Worm (Caenorhabditis elegans) whole organism, L3 larva: ENCODE data around the gene ndx-2.

Source experiments
- fkh-10 ChIP-seq: sonication (generic microtip); optimal IDR thresholded peaks from 2 replicates; lab custom pipeline; 2017; ENCODE audit warnings: missing biosample characterization, missing genetic modification reagents, missing genetic modification characterization
- lin-15B ChIP-seq: fragments of 150-350 bp; optimal IDR thresholded peaks from 2 replicates; lab custom pipeline; 2014; ENCODE audit warnings: missing biosample characterization, missing genetic modification characterization
- lin-39 ChIP-seq: fragments of 150-350 bp; optimal IDR thresholded peaks from 2 replicates; lab custom pipeline; 2018; ENCODE audit warnings: missing biosample characterization, missing genetic modification reagents, missing genetic modification characterization
- pha-4 ChIP-seq: fragments of 150-350 bp; optimal IDR thresholded peaks from 2 replicates; lab custom pipeline; 2014; ENCODE audit warnings: missing biosample characterization, missing genetic modification reagents, missing genetic modification characterization

ce11 chrV:2713532-2713931 lies 48.7 kb upstream of the ndx-2 start, which contains the start of gene srt-28:
- TF ChIP-seq lin-39 (tag; lab: Kevin White, UChicago), result no peak
- no peak for TF ChIP-seq pha-4 (tag; lab: Kevin White, UChicago)
- TF ChIP-seq fkh-10 (GFP tag; lab: Kevin White, UChicago), result no peak
- TF ChIP-seq lin-15B (tag; lab: Kevin White, UChicago), result no peak
